Worm (Caenorhabditis elegans): ENCODE results near the gene ZK1128.7.

The ZK1128.7 gene

DNA sequence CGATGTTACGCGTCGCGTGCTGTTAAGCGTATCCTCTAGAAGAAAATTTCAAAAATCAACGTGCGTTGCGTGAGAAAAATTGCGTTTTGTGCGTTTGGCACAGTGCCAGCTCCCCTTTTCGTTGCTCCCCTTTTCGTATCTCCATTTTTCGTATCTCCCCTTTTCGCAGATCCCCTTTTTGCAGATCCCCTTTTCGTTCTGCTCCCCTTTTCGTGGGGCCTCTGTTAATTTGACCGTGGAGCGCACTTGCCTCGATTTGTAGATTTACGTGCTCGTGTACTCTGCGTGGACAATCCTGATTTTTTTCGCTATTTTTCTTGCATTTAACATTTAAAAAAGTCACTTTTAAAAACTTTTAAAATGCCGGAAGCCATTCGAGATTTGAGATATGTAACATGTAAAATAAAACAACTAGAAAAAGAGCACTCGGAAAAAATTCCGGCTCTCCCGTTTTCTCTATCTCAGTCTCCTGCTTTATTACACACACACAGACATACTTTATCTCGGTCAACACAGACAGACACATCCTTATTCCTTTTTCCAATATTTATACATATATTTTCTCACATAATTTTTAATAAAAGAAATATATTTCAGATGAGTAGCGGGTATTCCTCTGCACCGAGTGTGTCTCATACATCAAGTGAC lies 13.1 kb upstream of the ZK1128.7 start, which contains the start of gene ttll-4 (continued):
- TF ChIP-seq ctbp-1 (GFP tag; IDR thresholded peaks at IDR 0.05) (peak; percentile 53), ceh-82 (tag; optimal IDR thresholded peaks at IDR 0.05) (no peak), rbr-2 (tag; optimal IDR thresholded peaks at IDR 0.05) (peak; percentile 65), hif-1 (tag; optimal IDR thresholded peaks at IDR 0.05) (peak in 1 of 2 experiments; percentile 20), daf-16 (GFP tag; optimal IDR thresholded peaks at IDR 0.05) (no peak), daf-16 (tag; optimal IDR thresholded peaks at IDR 0.05) (no peak), nhr-48 (tag; optimal IDR thresholded peaks at IDR 0.05) (no peak), set-16 (GFP tag; IDR thresholded peaks at IDR 0.05) (no peak), ZK337.2 (GFP tag; IDR thresholded peaks at IDR 0.05) (no peak), lin-29 (GFP tag; IDR thresholded peaks at IDR 0.05) (no peak), nhr-6 (tag; optimal IDR thresholded peaks at IDR 0.05) (no peak), T26A8.4 (GFP tag; IDR thresholded peaks at IDR 0.05) (no peak; the same call in 1 of the 2 replicates), saeg-2 (GFP tag; IDR thresholded peaks at IDR 0.05) (no peak), egl-27 (tag; optimal IDR thresholded peaks at IDR 0.05) (no peak), ama-1 (optimal IDR thresholded peaks at IDR 0.05) (no peak), nhr-28 (tag; optimal IDR thresholded peaks at IDR 0.05) (no peak), F10B5.3 (tag; optimal IDR thresholded peaks at IDR 0.05) (no peak), lir-3 (tag; optimal IDR thresholded peaks at IDR 0.05) (no peak), lsy-2 (tag; optimal IDR thresholded peaks at IDR 0.05) (peak in 1 of 2 experiments; percentile 62), hlh-30 (tag; optimal IDR thresholded peaks at IDR 0.05; ENCODE audit: insufficient read depth) (no peak)

DNA sequence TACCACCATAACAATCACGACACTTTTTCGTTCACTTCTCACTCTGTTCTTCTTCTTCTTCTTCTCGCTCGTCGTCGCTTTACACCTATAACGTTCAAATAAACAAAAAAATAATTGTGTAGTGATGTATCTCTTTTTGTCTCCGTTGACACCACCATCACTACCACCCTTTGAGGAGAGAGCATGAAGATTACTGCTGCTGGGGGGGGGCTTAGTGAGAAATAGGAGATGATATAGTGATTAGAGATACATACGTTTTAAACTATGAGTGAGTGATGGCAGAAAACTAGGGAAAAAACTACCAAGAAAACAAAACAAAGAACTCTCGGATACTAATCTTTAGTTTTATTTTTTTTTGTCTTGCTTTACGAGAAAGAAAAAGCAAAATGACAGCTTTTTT lies 10.4 kb upstream of the ZK1128.7 start:
- TF ChIP-seq lsy-2 (tag; optimal IDR thresholded peaks at IDR 0.05) (peak in 1 of 2 experiments; percentile 23), fos-1 (tag; optimal IDR thresholded peaks at IDR 0.05) (no peak), cey-2 (tag; optimal IDR thresholded peaks at IDR 0.05; ENCODE audit: borderline replicate concordance, insufficient read depth) (no peak), aha-1 (tag) (peak; percentile 11), gei-8 (GFP tag; optimal IDR thresholded peaks at IDR 0.05) (no peak), attf-4 (tag; optimal IDR thresholded peaks at IDR 0.05) (no peak), dve-1 (tag; optimal IDR thresholded peaks at IDR 0.05; ENCODE audit: insufficient read depth) (peak; percentile 20), R02D3.7 (tag; optimal IDR thresholded peaks at IDR 0.05) (no peak), Y75B8A.6 (GFP tag; IDR thresholded peaks at IDR 0.05) (no peak), ama-1 (optimal IDR thresholded peaks at IDR 0.05) (no peak), lin-29 (GFP tag; IDR thresholded peaks at IDR 0.05) (no peak), duxl-1 (tag; optimal IDR thresholded peaks at IDR 0.05; ENCODE audit: poor library complexity) (no peak), mdl-1 (tag; optimal IDR thresholded peaks at IDR 0.05) (no peak), pha-4 (GFP tag; IDR thresholded peaks at IDR 0.05) (no peak), pha-4 (tag; optimal IDR thresholded peaks at IDR 0.05) (no peak), lim-7 (GFP tag; IDR thresholded peaks at IDR 0.05) (no peak), sdz-12 (GFP tag; optimal IDR thresholded peaks at IDR 0.05) (no peak), lin-1 (GFP tag; IDR thresholded peaks at IDR 0.05) (no peak), spr-1 (tag; optimal IDR thresholded peaks at IDR 0.05) (no peak), zip-2 (tag; optimal IDR thresholded peaks at IDR 0.05) (no peak), pqm-1 (tag; optimal IDR thresholded peaks at IDR 0.05) (no peak), nhr-28 (tag; optimal IDR thresholded peaks at IDR 0.05) (peak; percentile 33), dmd-9 (GFP tag; IDR thresholded peaks at IDR 0.05) (no peak), zag-1 (tag; optimal IDR thresholded peaks at IDR 0.05) (no peak), dpl-1 (GFP tag; optimal IDR thresholded peaks at IDR 0.05) (no peak), Y105C5A.15 (GFP tag; IDR thresholded peaks at IDR 0.05) (no peak), dmd-8 (GFP tag; IDR thresholded peaks at IDR 0.05) (no peak), T20F7.1 (GFP tag; optimal IDR thresholded peaks at IDR 0.05) (no peak), T26A8.4 (GFP tag; IDR thresholded peaks at IDR 0.05) (no peak), hlh-11 (tag; optimal IDR thresholded peaks at IDR 0.05) (peak; percentile 10), mxl-2 (GFP tag; conservative IDR thresholded peaks at IDR 0.05) (no peak), madf-5 (GFP tag; IDR thresholded peaks at IDR 0.05) (no peak), tra-1 (GFP tag; IDR thresholded peaks at IDR 0.05) (0 out of 2 replicates have a peak, but pooled peaks have one; percentile 28), Y5F2A.4 (GFP tag; optimal IDR thresholded peaks at IDR 0.05) (no peak), tag-97 (GFP tag; IDR thresholded peaks at IDR 0.05) (no peak)
